Fruit fly (Drosophila melanogaster) whole organism, wandering third instar larva: ENCODE measurements around the gene HIP-R.

ENCODE experiments used
- OdsH ChIP-seq: fragments of 200-800 bp; sonication (Bioruptor generic); optimal IDR thresholded peaks from 2 replicates; lab custom pipeline; 2016; ENCODE audit warnings: missing biosample characterization, mild to moderate bottlenecking, missing genetic modification characterization
- h ChIP-seq: fragments of 200-800 bp; sonication (Bioruptor generic); optimal IDR thresholded peaks from 3 replicates; lab custom pipeline; 2016; ENCODE audit warnings: missing biosample characterization, mild to moderate bottlenecking, missing genetic modification characterization
- psq ChIP-seq: fragments of 200-800 bp; sonication (Bioruptor generic); optimal IDR thresholded peaks from 3 replicates; lab custom pipeline; 2017; ENCODE audit warnings: missing biosample characterization, mild to moderate bottlenecking, missing genetic modification characterization, moderate library complexity
- sv ChIP-seq: fragments of 200-800 bp; sonication (Bioruptor generic); optimal IDR thresholded peaks from 3 replicates; lab custom pipeline; 2016; ENCODE audit warnings: missing biosample characterization, missing genetic modification characterization
- usp ChIP-seq: fragments of >200 bp; optimal IDR thresholded peaks from 2 replicates; lab custom pipeline; 2017; ENCODE audit warnings: missing biosample characterization, missing genetic modification characterization

DNA sequence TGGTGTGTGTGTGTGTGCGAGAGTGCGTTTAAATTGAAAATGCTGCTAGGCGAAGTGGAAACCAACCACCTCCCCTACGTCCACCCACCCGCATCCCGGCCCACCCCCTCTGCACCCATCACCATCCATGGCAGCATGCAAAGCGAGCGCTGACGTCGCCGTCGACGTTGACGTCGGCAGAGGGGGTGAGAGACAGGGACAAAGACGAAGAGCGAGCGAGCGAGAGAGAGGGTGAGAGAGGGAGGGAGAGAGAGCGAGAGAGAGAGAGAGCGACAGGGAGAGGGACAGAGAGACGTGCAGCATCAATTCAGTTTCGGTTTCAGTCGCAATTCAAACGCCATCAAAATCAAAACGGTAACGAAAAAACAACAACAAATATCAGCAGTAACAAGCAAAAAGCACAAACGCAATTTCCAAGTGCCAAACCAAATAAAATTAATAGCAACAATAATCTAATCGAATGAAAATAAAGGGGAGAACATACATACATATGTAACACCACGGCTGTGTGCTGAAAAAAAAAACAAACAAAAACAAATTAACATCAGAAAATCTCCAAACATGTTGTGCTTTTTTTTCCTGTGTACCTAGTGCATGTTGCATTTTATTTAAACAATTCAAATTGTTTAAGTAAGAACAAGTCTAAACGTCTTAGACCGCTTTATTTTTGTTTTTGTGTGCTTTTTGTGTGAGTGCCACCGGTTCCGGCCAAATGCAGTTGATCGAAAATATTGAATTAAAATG, 40.9 kb upstream of the HIP-R start:
- peak; percentile 14 for TF ChIP-seq psq
- no peak for TF ChIP-seq usp
- peak; percentile 13 for TF ChIP-seq h (GFP tag; lab: Kevin White, UChicago)
- TF ChIP-seq sv (GFP tag; lab: Kevin White, UChicago), result no peak
- TF ChIP-seq OdsH, result no peak
